Fruit fly (Drosophila melanogaster) whole organism, embryonic: ENCODE data around the gene CG6847.

Source experiments
- Abd-B ChIP-seq: fragments of 200-800 bp; sonication (Bioruptor generic); optimal IDR thresholded peaks from 2 replicates; lab custom pipeline; 2018; ENCODE audit warnings: missing biosample characterization, mild to moderate bottlenecking, missing genetic modification characterization, moderate library complexity
- BtbVII ChIP-seq: fragments of 200-800 bp; sonication (Bioruptor generic); optimal IDR thresholded peaks from 3 replicates; lab custom pipeline; 2017; ENCODE audit warnings: missing biosample characterization, mild to moderate bottlenecking, missing genetic modification characterization
- CG10209 ChIP-seq: fragments of 200-800 bp; sonication (Bioruptor generic); optimal IDR thresholded peaks from 3 replicates; lab custom pipeline; 2017; ENCODE audit warnings: missing biosample characterization, mild to moderate bottlenecking, missing genetic modification characterization, missing genetic modification reagents
- CG12769 ChIP-seq: fragments of 200-800 bp; sonication (Bioruptor generic); optimal IDR thresholded peaks from 2 replicates; lab custom pipeline; 2019; ENCODE audit warnings: missing biosample characterization, mild to moderate bottlenecking, missing genetic modification characterization, moderate library complexity
- CG13624 ChIP-seq: fragments of 200-800 bp; sonication (Bioruptor generic); optimal IDR thresholded peaks from 2 replicates; lab custom pipeline; 2016; ENCODE audit warnings: missing biosample characterization, missing genetic modification characterization
- CG14014 ChIP-seq: fragments of 200-800 bp; sonication (Bioruptor generic); IDR thresholded peaks from 2 replicates; pipeline ENCODE4 v1.3.6; 2022; ENCODE audit warnings: missing biosample characterization, missing genetic modification characterization
- CG14667 ChIP-seq: fragments of 200-800 bp; sonication (Bioruptor generic); IDR thresholded peaks from 2 replicates; pipeline ENCODE4 v1.3.6; 2022; ENCODE audit warnings: missing biosample characterization, missing genetic modification characterization
- CG1529 ChIP-seq: fragments of 200-800 bp; sonication (Bioruptor generic); optimal IDR thresholded peaks from 3 replicates; lab custom pipeline; 2018; ENCODE audit warnings: missing biosample characterization, missing genetic modification characterization
- CG15696 ChIP-seq: fragments of 200-800 bp; sonication (Bioruptor generic); optimal IDR thresholded peaks from 2 replicates; lab custom pipeline; 2019; ENCODE audit warnings: missing biosample characterization, mild to moderate bottlenecking, missing genetic modification characterization, moderate library complexity
- CG17612 ChIP-seq: fragments of 200-800 bp; sonication (Bioruptor generic); IDR thresholded peaks from 2 replicates; pipeline ENCODE4 v1.3.6; 2022; ENCODE audit warnings: missing biosample characterization, missing genetic modification characterization
- CG2678 ChIP-seq: fragments of 200-800 bp; sonication (Bioruptor generic); optimal IDR thresholded peaks from 3 replicates; lab custom pipeline; 2019; ENCODE audit warnings: missing biosample characterization, mild to moderate bottlenecking, missing genetic modification characterization, moderate library complexity
- CG31388 ChIP-seq: fragments of 200-800 bp; sonication (Bioruptor generic); optimal IDR thresholded peaks from 2 replicates; lab custom pipeline; 2016; ENCODE audit warnings: missing biosample characterization, missing genetic modification characterization
- CG33557 ChIP-seq: fragments of 200-800 bp; sonication (Bioruptor generic); optimal IDR thresholded peaks from 2 replicates; lab custom pipeline; 2019; ENCODE audit warnings: missing biosample characterization, mild to moderate bottlenecking, missing genetic modification characterization, moderate library complexity
- CG34422 ChIP-seq: fragments of 200-800 bp; sonication (Bioruptor generic); IDR thresholded peaks from 3 replicates; pipeline ENCODE4 v1.3.6; 2022; ENCODE audit warnings: missing biosample characterization, missing genetic modification characterization
- CG3838 ChIP-seq: fragments of 200-800 bp; sonication (Bioruptor generic); optimal IDR thresholded peaks from 3 replicates; lab custom pipeline; 2016; ENCODE audit warnings: missing biosample characterization, missing genetic modification characterization
- CG43689 ChIP-seq: fragments of 200-800 bp; sonication (Bioruptor generic); IDR thresholded peaks from 2 replicates; pipeline ENCODE4 v1.3.6; 2022; ENCODE audit warnings: missing biosample characterization, missing genetic modification characterization
- CG7928 ChIP-seq: fragments of 200-800 bp; sonication (Bioruptor generic); optimal IDR thresholded peaks from 2 replicates; lab custom pipeline; 2017; ENCODE audit warnings: missing biosample characterization, mild to moderate bottlenecking, missing genetic modification characterization
- CG8281 ChIP-seq: fragments of 200-800 bp; sonication (Bioruptor generic); optimal IDR thresholded peaks from 2 replicates; lab custom pipeline; 2018; ENCODE audit warnings: missing biosample characterization, mild to moderate bottlenecking, missing genetic modification characterization, moderate library complexity
- CG8359 ChIP-seq: fragments of 200-800 bp; sonication (Bioruptor generic); optimal IDR thresholded peaks from 2 replicates; lab custom pipeline; 2017; ENCODE audit warnings: missing biosample characterization, mild to moderate bottlenecking, missing genetic modification characterization, borderline replicate concordance
- CG9817 ChIP-seq: fragments of 200-800 bp; sonication (Bioruptor generic); optimal IDR thresholded peaks from 2 replicates; lab custom pipeline; 2018; ENCODE audit warnings: missing biosample characterization, mild to moderate bottlenecking, missing genetic modification characterization, moderate library complexity
- Fer3 ChIP-seq: fragments of 200-800 bp; sonication (Bioruptor generic); optimal IDR thresholded peaks from 2 replicates; lab custom pipeline; 2018; ENCODE audit warnings: missing biosample characterization, mild to moderate bottlenecking, missing genetic modification characterization, moderate library complexity
- NFAT ChIP-seq: fragments of 200-800 bp; sonication (Bioruptor generic); IDR thresholded peaks from 2 replicates; pipeline ENCODE4 v1.3.6; 2022; ENCODE audit warnings: missing biosample characterization, missing genetic modification characterization
- Oli ChIP-seq: fragments of 200-800 bp; sonication (Bioruptor generic); optimal IDR thresholded peaks from 2 replicates; lab custom pipeline; 2018; ENCODE audit warnings: missing biosample characterization, mild to moderate bottlenecking, missing genetic modification characterization, moderate library complexity
- Rfx ChIP-seq: fragments of 200-800 bp; sonication (Bioruptor generic); IDR thresholded peaks from 2 replicates; pipeline ENCODE4 v1.3.6; 2022; ENCODE audit warnings: missing biosample characterization, missing genetic modification characterization
- bbx ChIP-seq: fragments of 200-800 bp; sonication (Bioruptor generic); IDR thresholded peaks from 2 replicates; pipeline ENCODE4 v1.3.6; 2022; ENCODE audit warnings: missing biosample characterization, missing genetic modification characterization; ENCODE audit not compliant: partially characterized antibody
- corto ChIP-seq: fragments of 200-800 bp; sonication (Bioruptor generic); optimal IDR thresholded peaks from 2 replicates; lab custom pipeline; 2016; ENCODE audit warnings: missing biosample characterization, mild to moderate bottlenecking, missing genetic modification characterization, moderate library complexity
- crp ChIP-seq, 2 experiments: fragments of 200-800 bp; sonication (Bioruptor generic); optimal IDR thresholded peaks; 2 replicates in 1 of 2; 3 replicates in 1 of 2; lab custom pipeline; 2017; ENCODE audit warnings: missing biosample characterization in 2 of 2, missing genetic modification characterization in 2 of 2, mild to moderate bottlenecking in 1 of 2, moderate library complexity in 1 of 2
- dimm ChIP-seq: fragments of 200-800 bp; sonication (Bioruptor generic); IDR thresholded peaks from 2 replicates; pipeline ENCODE4 v1.3.6; 2022; ENCODE audit warnings: missing biosample characterization, missing genetic modification characterization
- ewg ChIP-seq: fragments of 200-800 bp; sonication (Bioruptor generic); optimal IDR thresholded peaks from 3 replicates; lab custom pipeline; 2017; ENCODE audit warnings: mild to moderate bottlenecking, missing biosample characterization, missing genetic modification reagents, missing genetic modification characterization
- gce ChIP-seq: fragments of 200-800 bp; sonication (Bioruptor generic); IDR thresholded peaks from 3 replicates; pipeline ENCODE4 v1.3.6; 2022; ENCODE audit warnings: missing biosample characterization, missing genetic modification characterization
- gsb-n ChIP-seq: fragments of 200-800 bp; sonication (Bioruptor generic); optimal IDR thresholded peaks from 3 replicates; lab custom pipeline; 2018; ENCODE audit warnings: missing biosample characterization, mild to moderate bottlenecking, missing genetic modification characterization
- ken ChIP-seq: fragments of 200-800 bp; sonication (Bioruptor generic); IDR thresholded peaks from 3 replicates; pipeline ENCODE4 v1.3.6; 2022; ENCODE audit warnings: missing biosample characterization, missing genetic modification characterization
- lola ChIP-seq, 3 experiments: fragments of >200 bp in 2 of 3; fragments of 200-800 bp in 1 of 3; sonication (Bioruptor generic) in 1 of 3; optimal IDR thresholded peaks; 2 replicates each; lab custom pipeline; 2017 to 2019; ENCODE audit warnings: missing biosample characterization in 3 of 3, missing genetic modification characterization in 3 of 3, mild to moderate bottlenecking in 1 of 3, moderate library complexity in 1 of 3
- nerfin-1 ChIP-seq: fragments of 200-800 bp; sonication (Bioruptor generic); optimal IDR thresholded peaks from 3 replicates; lab custom pipeline; 2019; ENCODE audit warnings: missing biosample characterization, mild to moderate bottlenecking, missing genetic modification characterization, moderate library complexity
- schlank ChIP-seq: fragments of 200-800 bp; sonication (Bioruptor generic); optimal IDR thresholded peaks from 2 replicates; lab custom pipeline; 2018; ENCODE audit warnings: missing biosample characterization, mild to moderate bottlenecking, missing genetic modification characterization
- sd ChIP-seq: fragments of 200-800 bp; sonication (Bioruptor generic); optimal IDR thresholded peaks from 3 replicates; lab custom pipeline; 2018; ENCODE audit warnings: missing biosample characterization, mild to moderate bottlenecking, missing genetic modification characterization, moderate library complexity
- seq ChIP-seq: fragments of 200-800 bp; sonication (Bioruptor generic); IDR thresholded peaks from 2 replicates; pipeline ENCODE4 v1.3.6; 2022; ENCODE audit warnings: missing biosample characterization, missing genetic modification characterization
- sim ChIP-seq: fragments of 200-800 bp; sonication (Bioruptor generic); IDR thresholded peaks from 2 replicates; pipeline ENCODE4 v1.3.6; 2022; ENCODE audit warnings: missing biosample characterization, missing genetic modification characterization
- sima ChIP-seq: fragments of 200-800 bp; sonication (Bioruptor generic); optimal IDR thresholded peaks from 2 replicates; lab custom pipeline; 2016; ENCODE audit warnings: missing biosample characterization, missing genetic modification characterization
- sr ChIP-seq: fragments of 200-800 bp; sonication (Bioruptor generic); IDR thresholded peaks from 3 replicates; pipeline ENCODE4 v1.3.6; 2022; ENCODE audit warnings: missing biosample characterization, missing genetic modification characterization
- ssp ChIP-seq: fragments of 200-800 bp; sonication (Bioruptor generic); IDR thresholded peaks from 2 replicates; pipeline ENCODE4 v1.3.6; 2022; ENCODE audit warnings: missing biosample characterization, missing genetic modification characterization
- tgo ChIP-seq: fragments of 200-800 bp; sonication (Bioruptor generic); IDR thresholded peaks from 3 replicates; pipeline ENCODE4 v1.3.6; 2022; ENCODE audit warnings: missing biosample characterization, missing genetic modification characterization
- tx ChIP-seq: fragments of 200-800 bp; sonication (Bioruptor generic); optimal IDR thresholded peaks from 2 replicates; lab custom pipeline; 2016; ENCODE audit warnings: missing biosample characterization, missing genetic modification characterization
- wdn ChIP-seq: fragments of 200-800 bp; sonication (Bioruptor generic); IDR thresholded peaks from 2 replicates; pipeline ENCODE4 v1.3.6; 2022; ENCODE audit warnings: missing biosample characterization, missing genetic modification characterization
- zf30C ChIP-seq: fragments of 200-800 bp; sonication (Bioruptor generic); optimal IDR thresholded peaks from 3 replicates; lab custom pipeline; 2018; ENCODE audit warnings: missing biosample characterization, mild to moderate bottlenecking, missing genetic modification characterization

CG6847 gene

dm6 chrX:17880269-17880889 is 30.9 kb upstream of the CG6847 start (continued):
- TF ChIP-seq CG13624 (peak; percentile 97), CG1529 (GFP tag; lab: Kevin White, UChicago) (peak; percentile 94), CG8281 (tag; lab: Kevin White, UChicago) (peak; percentile 85)

dm6 chrX:17881138-17882121 is 29.8 kb upstream of the CG6847 start:
- TF ChIP-seq CG8359 (no peak), CG31388 (no peak), bbx (GFP tag; lab: Robert Waterston, UW) (no peak), CG7928 (GFP tag; lab: Kevin White, UChicago) (peak; percentile 25), CG14014 (GFP tag; lab: Robert Waterston, UW) (0 out of 2 replicates have a peak, but pooled peaks have one; percentile 20), CG33557 (GFP tag; lab: Kevin White, UChicago) (no peak), Rfx (GFP tag; lab: Robert Waterston, UW) (peak; percentile 84), gce (GFP tag; lab: Robert Waterston, UW) (0 out of 3 replicates have a peak, but pooled peaks have one; percentile 17), nerfin-1 (no peak), CG34422 (GFP tag; lab: Robert Waterston, UW) (peak; percentile 23; the same call in 1 of the 3 replicates), Fer3 (tag; lab: Kevin White, UChicago) (peak; percentile 60), ken (GFP tag; lab: Robert Waterston, UW) (peak; percentile 47; the same call in 1 of the 3 replicates), tx (GFP tag; lab: Kevin White, UChicago) (peak; percentile 16), CG10209 (peak; percentile 49), lola (GFP tag; optimal IDR thresholded peaks at IDR 0.05; lab: Kevin White, UChicago) (no peak), CG9817 (tag; lab: Kevin White, UChicago) (peak; percentile 64), schlank (tag; lab: Kevin White, UChicago) (peak; percentile 68), sd (peak; percentile 75), CG15696 (no peak), gsb-n (tag; lab: Kevin White, UChicago) (no peak), CG14667 (GFP tag; lab: Robert Waterston, UW) (no peak), CG43689 (GFP tag; lab: Robert Waterston, UW) (no peak), crp (GFP tag; optimal IDR thresholded peaks at IDR 0.05; lab: Kevin White, UChicago) (no peak), Abd-B (GFP tag; lab: Kevin White, UChicago) (peak; percentile 32), dimm (no peak), CG12769 (tag; lab: Kevin White, UChicago) (peak; percentile 89), corto (GFP tag; lab: Kevin White, UChicago) (no peak), tgo (GFP tag; lab: Robert Waterston, UW) (no peak), sima (GFP tag; lab: Kevin White, UChicago) (no peak), NFAT (GFP tag; lab: Robert Waterston, UW) (0 out of 2 replicates have a peak, but pooled peaks have one; percentile 7), zf30C (GFP tag; lab: Kevin White, UChicago) (no peak), ewg (GFP tag; lab: Kevin White, UChicago) (peak; percentile 8), ssp (GFP tag; lab: Robert Waterston, UW) (0 out of 2 replicates have a peak, but pooled peaks have one; percentile 20), seq (peak; percentile 47; the same call in 1 of the 2 replicates), CG3838 (GFP tag; lab: Kevin White, UChicago) (no peak), BtbVII (peak; percentile 6), CG2678 (peak; percentile 73), Oli (tag; lab: Kevin White, UChicago) (peak; percentile 62), sr (GFP tag; lab: Robert Waterston, UW) (no peak), sim (GFP tag; lab: Robert Waterston, UW) (no peak), CG17612 (GFP tag; lab: Robert Waterston, UW) (no peak), wdn (GFP tag; lab: Robert Waterston, UW) (no peak)
